Worm (Caenorhabditis elegans) whole organism, midembryonic: ENCODE data around the gene F59A6.13.

Experiments used
- T22C8.4 ChIP-seq: fragments of 200-800 bp; sonication (Bioruptor generic); IDR thresholded peaks from 2 replicates; pipeline ENCODE4 v1.3.6; 2022; ENCODE audit warnings: missing genetic modification characterization, missing compliant biosample characterization
- cog-1 ChIP-seq: sonication (generic microtip); optimal IDR thresholded peaks from 2 replicates; lab custom pipeline; 2016; ENCODE audit warnings: missing genetic modification characterization, missing compliant biosample characterization
- flt-1 ChIP-seq: fragments of 200-800 bp; sonication (Bioruptor generic); IDR thresholded peaks from 2 replicates; pipeline ENCODE4 v1.3.6; 2022; ENCODE audit warnings: missing genetic modification characterization, missing compliant biosample characterization
- klf-2 ChIP-seq: fragments of 200-800 bp; sonication (Bioruptor generic); conservative IDR thresholded peaks from 2 replicates; pipeline ENCODE4 v1.3.6; 2022; ENCODE audit warnings: missing genetic modification reagents, missing genetic modification characterization, missing compliant biosample characterization
- med-1 ChIP-seq: sonication (generic microtip); optimal IDR thresholded peaks from 2 replicates; lab custom pipeline; 2017; ENCODE audit warnings: missing genetic modification characterization, mild to moderate bottlenecking, missing compliant biosample characterization, antibody characterized with exemption, missing genetic modification reagents; ENCODE audit not compliant: insufficient read depth
- ref-1 ChIP-seq: fragments of 200-800 bp; sonication (Bioruptor generic); conservative IDR thresholded peaks from 2 replicates; pipeline ENCODE4 v1.3.6; 2022; ENCODE audit warnings: missing genetic modification reagents, missing genetic modification characterization, missing compliant biosample characterization
- tab-1 ChIP-seq: fragments of 200-800 bp; sonication (Bioruptor generic); IDR thresholded peaks from 2 replicates; pipeline ENCODE4 v1.3.6; 2022; ENCODE audit warnings: missing genetic modification characterization, missing compliant biosample characterization
- ztf-23 ChIP-seq: fragments of 200-800 bp; sonication (Bioruptor generic); IDR thresholded peaks from 2 replicates; pipeline ENCODE4 v1.3.6; 2022; ENCODE audit warnings: missing genetic modification reagents, missing genetic modification characterization, missing compliant biosample characterization
- ztf-29 ChIP-seq: fragments of 200-800 bp; sonication (Bioruptor generic); IDR thresholded peaks from 2 replicates; pipeline ENCODE4 v1.3.6; 2022; ENCODE audit warnings: missing genetic modification reagents, missing genetic modification characterization, missing compliant biosample characterization

The F59A6.13 gene

ce11 chrII:5067927-5068326 lies 45.3 kb downstream of the F59A6.13 start, which contains the start of gene C27A2.8:
Gene C27A2.8, minus strand, starts transcription at chrII:5068043.
- no peak for TF ChIP-seq T22C8.4 (GFP tag; lab: Robert Waterston, UW)
- no peak for TF ChIP-seq tab-1 (GFP tag; lab: Robert Waterston, UW)
- TF ChIP-seq ztf-23 (GFP tag; lab: Robert Waterston, UW) = no peak
- TF ChIP-seq ztf-29 (GFP tag; lab: Robert Waterston, UW) = no peak
- TF ChIP-seq ref-1 (GFP tag; lab: Robert Waterston, UW) = no peak
- TF ChIP-seq flt-1 (GFP tag; lab: Robert Waterston, UW) = no peak

- TF ChIP-seq klf-2 (GFP tag; lab: Robert Waterston, UW) (no peak), ztf-23 (GFP tag; lab: Robert Waterston, UW) (no peak), tab-1 (GFP tag; lab: Robert Waterston, UW) (no peak), med-1 (GFP tag; lab: Kevin White, UChicago) (no peak), T22C8.4 (GFP tag; lab: Robert Waterston, UW) (no peak), flt-1 (GFP tag; lab: Robert Waterston, UW) (no peak), ref-1 (GFP tag; lab: Robert Waterston, UW) (no peak), cog-1 (tag; lab: Kevin White, UChicago) (no peak), ztf-29 (GFP tag; lab: Robert Waterston, UW) (no peak)
Measured at ce11 chrII:5069525-5069924, 46.9 kb downstream of the F59A6.13 start, which contains the start of gene idpb-2. Gene idpb-2, minus strand, starts transcription at chrII:5069625.

DNA sequence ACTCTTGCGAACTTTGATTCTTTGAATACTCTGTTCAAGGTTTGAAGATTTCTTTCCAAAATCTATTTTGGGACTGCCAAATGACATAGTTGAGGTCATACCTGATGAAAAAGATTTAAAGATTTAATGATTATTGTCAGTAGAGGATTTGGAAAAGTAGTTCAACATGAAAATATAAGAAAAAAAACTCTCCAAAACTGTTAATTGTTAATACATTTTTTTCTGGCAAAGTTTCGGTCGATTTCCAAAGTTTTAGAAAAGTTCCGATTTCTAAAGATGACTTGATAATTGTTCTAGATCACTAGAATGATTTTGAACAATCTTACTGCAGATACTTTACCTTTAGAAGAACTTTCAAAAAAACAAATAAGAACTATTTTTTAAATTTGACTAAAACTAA lies 48.7 kb downstream of the F59A6.13 start, which contains the start of gene C27A2.7:
Gene C27A2.7 (minus strand): TSS at position 101 of the 400 bp plus-strand sequence.
- no peak for TF ChIP-seq ref-1 (GFP tag; lab: Robert Waterston, UW)
